Fruit fly (Drosophila melanogaster) whole organism, embryonic: ENCODE data around the gene CG14088.

Experiments
- Ada2b ChIP-seq: fragments of 200-800 bp; sonication (Bioruptor generic); IDR thresholded peaks from 2 replicates; pipeline ENCODE4 v1.3.6; 2022; ENCODE audit warnings: missing biosample characterization, missing genetic modification characterization
- Asciz ChIP-seq: fragments of 200-800 bp; sonication (Bioruptor generic); optimal IDR thresholded peaks from 2 replicates; lab custom pipeline; 2017; ENCODE audit warnings: missing biosample characterization, mild to moderate bottlenecking, missing genetic modification characterization, missing genetic modification reagents
- Atf-2 ChIP-seq: fragments of 200-800 bp; sonication (Bioruptor generic); optimal IDR thresholded peaks from 2 replicates; lab custom pipeline; 2016; ENCODE audit warnings: missing biosample characterization, missing genetic modification characterization
- Atf6 ChIP-seq: fragments of 200-800 bp; sonication (Bioruptor generic); IDR thresholded peaks from 2 replicates; pipeline ENCODE4 v1.3.6; 2022; ENCODE audit warnings: missing biosample characterization, missing genetic modification characterization
- Blimp-1 ChIP-seq: fragments of 200-800 bp; sonication (Bioruptor generic); optimal IDR thresholded peaks from 3 replicates; lab custom pipeline; 2018; ENCODE audit warnings: missing biosample characterization, missing genetic modification characterization, mild to moderate bottlenecking, moderate library complexity, missing genetic modification reagents
- CG10267 ChIP-seq: fragments of 200-800 bp; sonication (Bioruptor generic); optimal IDR thresholded peaks from 2 replicates; lab custom pipeline; 2018; ENCODE audit warnings: missing biosample characterization, mild to moderate bottlenecking, missing genetic modification characterization, moderate library complexity
- CG11085 ChIP-seq: fragments of 200-800 bp; sonication (Bioruptor generic); IDR thresholded peaks from 2 replicates; pipeline ENCODE4 v1.3.6; 2022; ENCODE audit warnings: missing biosample characterization, missing genetic modification characterization
- CG11560 ChIP-seq: fragments of 200-800 bp; sonication (Bioruptor generic); IDR thresholded peaks from 3 replicates; pipeline ENCODE4 v1.3.6; 2022; ENCODE audit warnings: missing biosample characterization, missing genetic modification characterization
- CG12155 ChIP-seq: fragments of 200-800 bp; sonication (Bioruptor generic); optimal IDR thresholded peaks from 3 replicates; lab custom pipeline; 2016; ENCODE audit warnings: missing biosample characterization, missing genetic modification characterization
- CG12236 ChIP-seq: fragments of 200-800 bp; sonication (Bioruptor generic); optimal IDR thresholded peaks from 2 replicates; lab custom pipeline; 2016; ENCODE audit warnings: missing biosample characterization, missing genetic modification characterization
- CG13775 ChIP-seq: fragments of 200-800 bp; sonication (Bioruptor generic); optimal IDR thresholded peaks from 3 replicates; lab custom pipeline; 2017; ENCODE audit warnings: missing biosample characterization, mild to moderate bottlenecking, missing genetic modification characterization
- CG1647 ChIP-seq: fragments of 200-800 bp; sonication (Bioruptor generic); optimal IDR thresholded peaks from 3 replicates; lab custom pipeline; 2016; ENCODE audit warnings: missing biosample characterization, missing genetic modification characterization
- CG17359 ChIP-seq: fragments of 200-800 bp; sonication (Bioruptor generic); optimal IDR thresholded peaks from 3 replicates; lab custom pipeline; 2018; ENCODE audit warnings: missing biosample characterization, mild to moderate bottlenecking, missing genetic modification characterization, moderate library complexity
- CG17385 ChIP-seq: fragments of 200-800 bp; sonication (Bioruptor generic); optimal IDR thresholded peaks from 3 replicates; lab custom pipeline; 2018; ENCODE audit warnings: missing biosample characterization, mild to moderate bottlenecking, missing genetic modification characterization
- CG17802 ChIP-seq: fragments of 200-800 bp; sonication (Bioruptor generic); optimal IDR thresholded peaks from 2 replicates; lab custom pipeline; 2018; ENCODE audit warnings: missing biosample characterization, mild to moderate bottlenecking, missing genetic modification characterization, moderate library complexity
- CG17912 ChIP-seq: fragments of 200-800 bp; sonication (Bioruptor generic); optimal IDR thresholded peaks from 2 replicates; lab custom pipeline; 2018; ENCODE audit warnings: missing biosample characterization, mild to moderate bottlenecking, missing genetic modification characterization
- CG18262 ChIP-seq: fragments of 200-800 bp; optimal IDR thresholded peaks from 3 replicates; lab custom pipeline; 2019; ENCODE audit warnings: missing biosample characterization, mild to moderate bottlenecking, missing genetic modification characterization, moderate library complexity
- CG2129 ChIP-seq: fragments of 200-800 bp; sonication (Bioruptor generic); IDR thresholded peaks from 2 replicates; pipeline ENCODE4 v1.3.6; 2022; ENCODE audit warnings: missing biosample characterization, missing genetic modification characterization; ENCODE audit not compliant: partially characterized antibody
- CG3065 ChIP-seq: fragments of 200-800 bp; sonication (Bioruptor generic); optimal IDR thresholded peaks from 2 replicates; lab custom pipeline; 2016; ENCODE audit warnings: missing biosample characterization, missing genetic modification characterization
- CG3163 ChIP-seq: fragments of 200-800 bp; sonication (Bioruptor generic); optimal IDR thresholded peaks from 3 replicates; lab custom pipeline; 2016; ENCODE audit warnings: missing biosample characterization, missing genetic modification characterization
- CG3995 ChIP-seq: fragments of 200-800 bp; sonication (Bioruptor generic); optimal IDR thresholded peaks from 3 replicates; lab custom pipeline; 2016; ENCODE audit warnings: missing biosample characterization, missing genetic modification characterization
- CG4404 ChIP-seq: fragments of 200-800 bp; sonication (Bioruptor generic); IDR thresholded peaks from 2 replicates; pipeline ENCODE4 v1.3.6; 2022; ENCODE audit warnings: missing biosample characterization, missing genetic modification characterization
- CG4730 ChIP-seq: fragments of 200-800 bp; sonication (Bioruptor generic); IDR thresholded peaks from 2 replicates; pipeline ENCODE4 v1.3.6; 2022; ENCODE audit warnings: missing biosample characterization, missing genetic modification characterization
- CG7357 ChIP-seq: fragments of 200-800 bp; sonication (Bioruptor generic); IDR thresholded peaks from 3 replicates; pipeline ENCODE4 v1.3.6; 2022; ENCODE audit warnings: missing biosample characterization, missing genetic modification characterization
- CG7745 ChIP-seq: fragments of 200-800 bp; sonication (Bioruptor generic); optimal IDR thresholded peaks from 2 replicates; lab custom pipeline; 2018; ENCODE audit warnings: missing biosample characterization, mild to moderate bottlenecking, missing genetic modification characterization, moderate library complexity
- CG7987 ChIP-seq: fragments of 200-800 bp; sonication (Bioruptor generic); optimal IDR thresholded peaks from 2 replicates; lab custom pipeline; 2018; ENCODE audit warnings: missing biosample characterization, mild to moderate bottlenecking, missing genetic modification characterization, moderate library complexity
- CG8089 ChIP-seq: fragments of 200-800 bp; sonication (Bioruptor generic); optimal IDR thresholded peaks from 3 replicates; lab custom pipeline; 2016; ENCODE audit warnings: missing biosample characterization, missing genetic modification characterization
- CG8388 ChIP-seq: fragments of 200-800 bp; sonication (Bioruptor generic); optimal IDR thresholded peaks from 2 replicates; lab custom pipeline; 2019; ENCODE audit warnings: missing biosample characterization, mild to moderate bottlenecking, missing genetic modification characterization, moderate library complexity
- GATAe ChIP-seq: fragments of 200-800 bp; sonication (Bioruptor generic); conservative IDR thresholded peaks from 2 replicates; pipeline ENCODE4 v1.3.6; 2022; ENCODE audit warnings: missing biosample characterization, missing genetic modification characterization
- Hr51 ChIP-seq, 2 experiments: fragments of 200-800 bp; sonication (Bioruptor generic); optimal IDR thresholded peaks; 2 replicates in 1 of 2; 3 replicates in 1 of 2; lab custom pipeline; 2016 to 2018; ENCODE audit warnings: missing biosample characterization in 2 of 2, missing genetic modification characterization in 2 of 2, mild to moderate bottlenecking in 1 of 2, moderate library complexity in 1 of 2
- MTF-1 ChIP-seq: fragments of 200-800 bp; sonication (Bioruptor generic); optimal IDR thresholded peaks from 2 replicates; lab custom pipeline; 2018; ENCODE audit warnings: missing biosample characterization, mild to moderate bottlenecking, missing genetic modification characterization, borderline replicate concordance
- Nf-YB ChIP-seq: fragments of 200-800 bp; sonication (Bioruptor generic); optimal IDR thresholded peaks from 3 replicates; lab custom pipeline; 2019; ENCODE audit warnings: missing biosample characterization, mild to moderate bottlenecking, missing genetic modification characterization, moderate library complexity
- NfI ChIP-seq: fragments of 200-800 bp; sonication (Bioruptor generic); optimal IDR thresholded peaks from 3 replicates; lab custom pipeline; 2018; ENCODE audit warnings: missing biosample characterization, mild to moderate bottlenecking, missing genetic modification characterization, moderate library complexity
- Ptx1 ChIP-seq: fragments of 200-800 bp; sonication (Bioruptor generic); IDR thresholded peaks from 2 replicates; pipeline ENCODE4 v1.3.6; 2022; ENCODE audit warnings: missing biosample characterization, missing genetic modification characterization
- Sry-δ ChIP-seq: fragments of 200-800 bp; sonication (Bioruptor generic); optimal IDR thresholded peaks from 2 replicates; lab custom pipeline; 2016; ENCODE audit warnings: missing biosample characterization, missing genetic modification characterization
- Taf1 ChIP-seq: fragments of 200-800 bp; sonication (Bioruptor generic); IDR thresholded peaks from 2 replicates; pipeline ENCODE4 v1.3.6; 2022; ENCODE audit warnings: missing biosample characterization, missing genetic modification characterization
- Trl ChIP-seq, 3 experiments: fragments of >200 bp in 2 of 3; fragments of 200-800 bp in 1 of 3; sonication (Bioruptor generic) in 1 of 3; optimal IDR thresholded peaks; 2 replicates in 1 of 3; 3 replicates in 2 of 3; lab custom pipeline; 2016 to 2017; ENCODE audit warnings: missing biosample characterization in 1 of 3, missing genetic modification characterization in 1 of 3
- Usf ChIP-seq: fragments of 200-800 bp; sonication (Bioruptor generic); optimal IDR thresholded peaks from 2 replicates; lab custom pipeline; 2017; ENCODE audit warnings: missing genotype, missing biosample characterization, missing genetic modification characterization
- ase ChIP-seq: fragments of 200-800 bp; sonication (Bioruptor generic); IDR thresholded peaks from 3 replicates; pipeline ENCODE4 v1.3.6; 2022; ENCODE audit warnings: missing biosample characterization, missing genetic modification characterization
- jing ChIP-seq: fragments of 200-800 bp; sonication (Bioruptor generic); optimal IDR thresholded peaks from 2 replicates; lab custom pipeline; 2018; ENCODE audit warnings: missing biosample characterization, mild to moderate bottlenecking, missing genetic modification characterization
- ken ChIP-seq: fragments of 200-800 bp; sonication (Bioruptor generic); IDR thresholded peaks from 3 replicates; pipeline ENCODE4 v1.3.6; 2022; ENCODE audit warnings: missing biosample characterization, missing genetic modification characterization
- luna ChIP-seq: fragments of 200-800 bp; sonication (Bioruptor generic); optimal IDR thresholded peaks from 2 replicates; lab custom pipeline; 2016; ENCODE audit warnings: missing biosample characterization, missing genetic modification characterization
- nom ChIP-seq: fragments of 200-800 bp; sonication (Bioruptor generic); optimal IDR thresholded peaks from 2 replicates; lab custom pipeline; 2017; ENCODE audit warnings: missing biosample characterization, missing genetic modification characterization, mild to moderate bottlenecking, moderate library complexity, missing genetic modification reagents
- oc ChIP-seq: fragments of 200-800 bp; sonication (Bioruptor generic); optimal IDR thresholded peaks from 2 replicates; lab custom pipeline; 2018; ENCODE audit warnings: missing biosample characterization, mild to moderate bottlenecking, missing genetic modification characterization, moderate library complexity
- ro ChIP-seq: fragments of 200-800 bp; sonication (Bioruptor generic); IDR thresholded peaks from 2 replicates; pipeline ENCODE4 v1.3.6; 2022; ENCODE audit warnings: missing biosample characterization, missing genetic modification characterization
- row ChIP-seq: fragments of 200-800 bp; sonication (Bioruptor generic); IDR thresholded peaks from 3 replicates; pipeline ENCODE4 v1.3.6; 2022; ENCODE audit warnings: missing biosample characterization, missing genetic modification characterization
- shn ChIP-seq: fragments of 200-800 bp; sonication (Bioruptor generic); optimal IDR thresholded peaks from 3 replicates; lab custom pipeline; 2016; ENCODE audit warnings: missing biosample characterization, missing genetic modification characterization
- vfl ChIP-seq: fragments of 200-800 bp; sonication (Bioruptor generic); optimal IDR thresholded peaks from 2 replicates; lab custom pipeline; 2016; ENCODE audit warnings: missing biosample characterization, missing genetic modification characterization

Gene CG14088

DNA sequence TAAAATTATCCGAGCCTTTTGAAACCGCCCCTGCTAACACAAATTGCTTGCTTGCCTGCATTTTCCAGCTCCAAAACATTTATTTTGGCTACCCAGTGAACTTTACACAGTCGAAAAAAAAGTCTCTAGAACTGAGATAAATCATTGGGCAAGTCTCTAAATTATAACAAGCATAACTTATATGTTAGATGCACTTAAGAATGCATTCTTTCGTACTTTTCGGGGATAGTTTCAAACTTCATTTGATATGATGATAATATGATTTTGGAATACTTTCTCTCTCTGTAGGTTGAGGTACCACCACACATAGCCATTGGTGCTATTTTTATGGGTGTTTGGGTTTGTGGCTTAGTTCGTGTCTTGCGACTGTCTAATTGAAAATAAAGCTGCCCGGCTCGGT lies 44.4 kb upstream of the CG14088 start (continued):
- TF ChIP-seq Ada2b (0 out of 2 replicates have a peak, but pooled peaks have one; percentile 28), ase (GFP tag; lab: Robert Waterston, UW) (peak; percentile 19; the same call in 1 of the 3 replicates), Trl (optimal IDR thresholded peaks at IDR 0.05; lab: Kevin White, UChicago) (no peak), Trl (GFP tag; optimal IDR thresholded peaks at IDR 0.05; lab: Kevin White, UChicago) (peak; percentile 6), Hr51 (GFP tag; optimal IDR thresholded peaks at IDR 0.05; lab: Kevin White, UChicago) (no peak), Ptx1 (GFP tag; lab: Robert Waterston, UW) (peak; percentile 12; the same call in 1 of the 2 replicates), Blimp-1 (GFP tag; lab: Kevin White, UChicago) (peak; percentile 63), MTF-1 (GFP tag; lab: Kevin White, UChicago) (no peak), CG10267 (tag; lab: Kevin White, UChicago) (no peak), CG4404 (GFP tag; lab: Robert Waterston, UW) (peak; percentile 49; the same call in 1 of the 2 replicates), luna (GFP tag; lab: Kevin White, UChicago) (no peak), CG4730 (GFP tag; lab: Robert Waterston, UW) (0 out of 2 replicates have a peak, but pooled peaks have one; percentile 9), nom (GFP tag; lab: Kevin White, UChicago) (no peak)

DNA sequence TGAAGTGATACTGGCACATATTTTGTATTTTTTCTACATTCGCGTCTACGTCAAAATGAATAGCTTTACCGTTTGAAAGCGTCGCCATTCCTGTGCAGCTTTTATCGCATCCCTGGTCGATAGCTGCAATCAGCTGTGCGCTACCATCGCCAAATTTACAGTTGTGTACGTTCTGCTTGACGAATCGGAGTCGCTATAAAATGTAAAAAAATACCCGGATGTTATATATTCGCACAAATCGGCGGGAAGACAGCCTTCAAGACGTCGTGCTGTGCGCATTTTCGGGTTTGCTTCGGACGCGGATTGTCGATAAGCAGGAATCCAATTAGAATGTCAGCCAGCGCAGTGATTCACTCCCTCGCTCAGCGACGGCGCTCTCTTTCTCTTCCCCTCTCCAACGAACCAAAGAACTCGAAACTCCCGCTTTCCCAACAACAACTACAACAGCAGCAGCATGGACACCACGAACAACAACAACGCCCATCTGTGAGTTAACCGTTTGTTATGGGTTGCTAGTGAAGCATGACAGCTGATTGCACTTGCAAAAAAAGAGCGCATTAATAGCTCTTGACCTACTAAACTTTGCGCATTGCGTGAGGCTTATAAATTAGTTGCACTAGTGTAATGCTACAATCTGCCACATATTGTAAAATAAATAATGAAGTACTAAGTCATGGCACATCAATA lies 24.3 kb upstream of the CG14088 start:
- TF ChIP-seq NfI (GFP tag; lab: Kevin White, UChicago) (no peak), Atf6 (GFP tag; lab: Robert Waterston, UW) (no peak), CG7987 (GFP tag; lab: Kevin White, UChicago) (no peak), CG12155 (GFP tag; lab: Kevin White, UChicago) (no peak), CG1647 (no peak), CG3065 (GFP tag; lab: Kevin White, UChicago) (no peak), Asciz (no peak), ro (GFP tag; lab: Robert Waterston, UW) (no peak), shn (GFP tag; lab: Kevin White, UChicago) (no peak), GATAe (no peak), CG17359 (tag; lab: Kevin White, UChicago) (no peak), CG7357 (GFP tag; lab: Robert Waterston, UW) (no peak), Nf-YB (GFP tag; lab: Kevin White, UChicago) (no peak), CG11085 (GFP tag; lab: Robert Waterston, UW) (no peak), Sry-δ (peak; percentile 88), CG3163 (GFP tag; lab: Kevin White, UChicago) (peak; percentile 8), CG17802 (tag; lab: Kevin White, UChicago) (no peak), Atf-2 (GFP tag; lab: Kevin White, UChicago) (no peak), CG8388 (GFP tag; lab: Kevin White, UChicago) (no peak), CG12236 (no peak), CG18262 (tag; lab: Kevin White, UChicago) (no peak), CG17912 (GFP tag; lab: Kevin White, UChicago) (no peak), CG2129 (GFP tag; lab: Robert Waterston, UW) (no peak), CG17385 (no peak), CG3995 (GFP tag; lab: Kevin White, UChicago) (no peak), row (GFP tag; lab: Robert Waterston, UW) (no peak), CG8089 (GFP tag; lab: Kevin White, UChicago) (no peak), Taf1 (GFP tag; lab: Robert Waterston, UW) (no peak), CG7745 (tag; lab: Kevin White, UChicago) (no peak), CG11560 (no peak; the same call in 2 of the 3 replicates), ken (GFP tag; lab: Robert Waterston, UW) (no peak), CG13775 (GFP tag; lab: Kevin White, UChicago) (no peak), jing (GFP tag; lab: Kevin White, UChicago) (no peak), Usf (GFP tag; lab: Kevin White, UChicago) (no peak), oc (tag; lab: Kevin White, UChicago) (no peak), vfl (GFP tag; lab: Kevin White, UChicago) (no peak)
